Fruit fly (Drosophila melanogaster) whole organism, adult: Measurements from ENCODE around the gene CG33253.

Source experiments
- CG11617 ChIP-seq: fragments of 200-800 bp; sonication (Bioruptor generic); optimal IDR thresholded peaks from 2 replicates; lab custom pipeline; 2017; ENCODE audit warnings: mild to moderate bottlenecking, missing biosample characterization, missing genetic modification reagents, missing genetic modification characterization
- CG12768 ChIP-seq: fragments of 200-800 bp; sonication (Bioruptor generic); optimal IDR thresholded peaks from 2 replicates; lab custom pipeline; 2017; ENCODE audit warnings: missing biosample characterization, missing genetic modification characterization, mild to moderate bottlenecking, moderate library complexity, missing genetic modification reagents
- CG14711 ChIP-seq: fragments of 200-800 bp; sonication (Bioruptor generic); optimal IDR thresholded peaks from 2 replicates; lab custom pipeline; 2018; ENCODE audit warnings: missing biosample characterization, mild to moderate bottlenecking, missing genetic modification characterization, moderate library complexity
- CG1620 ChIP-seq: fragments of 200-800 bp; sonication (Bioruptor generic); optimal IDR thresholded peaks from 2 replicates; lab custom pipeline; 2016; ENCODE audit warnings: missing biosample characterization, missing genetic modification characterization
- CG33017 ChIP-seq: fragments of 200-800 bp; sonication (Bioruptor generic); optimal IDR thresholded peaks from 2 replicates; lab custom pipeline; 2018; ENCODE audit warnings: missing biosample characterization, mild to moderate bottlenecking, missing genetic modification characterization, moderate library complexity
- CG5204 ChIP-seq: fragments of 200-800 bp; sonication (Bioruptor generic); optimal IDR thresholded peaks from 2 replicates; lab custom pipeline; 2016; ENCODE audit warnings: missing biosample characterization, missing genetic modification characterization
- CG7045 ChIP-seq: fragments of 200-800 bp; sonication (Bioruptor generic); optimal IDR thresholded peaks from 2 replicates; lab custom pipeline; 2017; ENCODE audit warnings: missing biosample characterization, mild to moderate bottlenecking, missing genetic modification characterization
- CG7101 ChIP-seq: fragments of 200-800 bp; sonication (Bioruptor generic); optimal IDR thresholded peaks from 2 replicates; lab custom pipeline; 2018; ENCODE audit warnings: missing biosample characterization, mild to moderate bottlenecking, missing genetic modification characterization, moderate library complexity
- Clk ChIP-seq: fragments of 200-800 bp; sonication (Bioruptor generic); optimal IDR thresholded peaks from 2 replicates; lab custom pipeline; 2017; ENCODE audit warnings: missing biosample characterization, missing genetic modification characterization
- Crg-1 ChIP-seq: fragments of 200-800 bp; sonication (Bioruptor generic); optimal IDR thresholded peaks from 2 replicates; lab custom pipeline; 2016; ENCODE audit warnings: missing biosample characterization, missing genetic modification characterization
- Hr96 ChIP-seq: fragments of 200-800 bp; sonication (Bioruptor generic); optimal IDR thresholded peaks from 2 replicates; lab custom pipeline; 2016; ENCODE audit warnings: missing biosample characterization, missing genetic modification characterization
- Mnt ChIP-seq: fragments of 200-800 bp; sonication (Bioruptor generic); optimal IDR thresholded peaks from 2 replicates; lab custom pipeline; 2016; ENCODE audit warnings: missing biosample characterization, mild to moderate bottlenecking, missing genetic modification characterization
- bab1 ChIP-seq: fragments of 200-800 bp; sonication (Bioruptor generic); optimal IDR thresholded peaks from 3 replicates; lab custom pipeline; 2019; ENCODE audit warnings: missing biosample characterization, mild to moderate bottlenecking, missing genetic modification characterization, moderate library complexity
- cic ChIP-seq: fragments of 200-800 bp; sonication (Bioruptor generic); optimal IDR thresholded peaks from 2 replicates; lab custom pipeline; 2017; ENCODE audit warnings: missing biosample characterization, mild to moderate bottlenecking, missing genetic modification characterization, moderate library complexity
- cnc ChIP-seq, 2 experiments: fragments of >200 bp; optimal IDR thresholded peaks; 2 replicates each; lab custom pipeline; 2017
- kay ChIP-seq: fragments of 200-800 bp; sonication (Bioruptor generic); peaks from one replicate; lab custom pipeline; 2016; ENCODE audit warnings: missing biosample characterization, missing genetic modification characterization, borderline replicate concordance
- ovo ChIP-seq: fragments of 200-800 bp; sonication (Bioruptor generic); optimal IDR thresholded peaks from 2 replicates; lab custom pipeline; 2016; ENCODE audit warnings: missing biosample characterization, missing genetic modification characterization
- pad ChIP-seq: fragments of 200-800 bp; sonication (Bioruptor generic); optimal IDR thresholded peaks from 3 replicates; lab custom pipeline; 2017; ENCODE audit warnings: missing biosample characterization, missing genetic modification characterization, mild to moderate bottlenecking, moderate library complexity, missing genetic modification reagents
- tj ChIP-seq: fragments of 200-800 bp; sonication (Bioruptor generic); optimal IDR thresholded peaks from 3 replicates; lab custom pipeline; 2017; ENCODE audit warnings: missing biosample characterization, mild to moderate bottlenecking, missing genetic modification characterization, moderate library complexity
- toe ChIP-seq: fragments of 200-800 bp; sonication (Bioruptor generic); optimal IDR thresholded peaks from 2 replicates; lab custom pipeline; 2016; ENCODE audit warnings: missing biosample characterization, missing genetic modification characterization

Gene CG33253

DNA sequence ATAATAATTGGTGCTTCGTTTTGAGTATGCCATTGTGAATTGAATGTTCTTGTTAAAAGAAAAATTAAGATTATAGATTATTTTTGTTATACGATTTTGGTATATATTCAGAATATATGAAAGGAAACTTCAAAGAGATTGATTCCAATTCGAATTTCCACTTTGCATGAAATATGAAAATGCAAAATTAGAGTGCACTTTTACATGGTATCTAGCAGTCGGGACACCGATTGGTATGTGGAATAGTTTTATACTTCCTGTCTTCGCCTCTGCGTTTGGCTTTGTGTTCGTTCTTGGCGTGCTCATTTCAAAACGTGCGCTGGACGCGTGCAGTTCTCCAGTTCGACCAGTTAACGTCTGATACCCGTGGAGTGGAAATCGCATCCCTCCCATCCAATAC, at the start of gene CG33253:
TSS of gene CG33253 (plus strand) at position 301 of the 400 bp plus-strand sequence.
- no peak for TF ChIP-seq CG11617 (GFP tag; lab: Kevin White, UChicago)
- no peak for TF ChIP-seq Mnt (GFP tag; lab: Kevin White, UChicago)
- no peak for TF ChIP-seq CG14711 (tag; lab: Kevin White, UChicago)
- no peak for TF ChIP-seq Hr96 (GFP tag; lab: Kevin White, UChicago)
- no peak for TF ChIP-seq kay (GFP tag; lab: Kevin White, UChicago)
- no peak for TF ChIP-seq toe
- no peak for TF ChIP-seq CG7101 (tag; lab: Kevin White, UChicago)
- TF ChIP-seq CG5204 (GFP tag; lab: Kevin White, UChicago): no peak
- TF ChIP-seq tj (GFP tag; lab: Kevin White, UChicago): no peak
- no peak for TF ChIP-seq ovo (GFP tag; lab: Kevin White, UChicago)
- TF ChIP-seq bab1 (GFP tag; lab: Kevin White, UChicago): no peak
- no peak for TF ChIP-seq Crg-1 (GFP tag; lab: Kevin White, UChicago)
- TF ChIP-seq CG7045 (GFP tag; lab: Kevin White, UChicago): no peak
- TF ChIP-seq cnc (optimal IDR thresholded peaks at IDR 0.05; lab: Kevin White, UChicago): no peak
- no peak for TF ChIP-seq CG33017 (tag; lab: Kevin White, UChicago)
- TF ChIP-seq CG12768 (GFP tag; lab: Kevin White, UChicago): no peak
- no peak for TF ChIP-seq CG1620 (GFP tag; lab: Kevin White, UChicago)

DNA sequence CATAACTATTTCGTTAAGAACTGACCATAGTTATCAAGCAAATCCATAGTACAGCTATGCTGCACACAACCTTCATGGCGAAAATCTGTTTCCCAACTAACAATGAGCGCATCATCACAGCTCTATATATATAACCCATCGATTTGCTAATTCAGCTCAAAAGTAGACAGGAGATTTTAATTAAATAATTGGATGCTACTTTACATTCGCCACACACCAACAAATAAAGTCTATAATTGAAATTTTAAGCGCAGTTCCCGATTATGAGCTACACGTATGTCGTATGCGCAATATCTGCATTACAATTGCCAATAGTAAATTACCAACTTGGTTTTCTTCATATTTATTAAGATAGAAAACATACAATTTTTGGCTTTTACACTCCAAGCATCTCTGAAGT, 47.5 kb upstream of the CG33253 start, which contains the start of gene Obp18a:
TSS of gene Obp18a (minus strand) at position 101 of the 400 bp plus-strand sequence.
- TF ChIP-seq cic: no peak
- TF ChIP-seq Mnt (GFP tag; lab: Kevin White, UChicago): no peak
- TF ChIP-seq Clk (GFP tag; lab: Kevin White, UChicago): no peak
- no peak for TF ChIP-seq Hr96 (GFP tag; lab: Kevin White, UChicago)
- no peak for TF ChIP-seq Crg-1 (GFP tag; lab: Kevin White, UChicago)
- no peak for TF ChIP-seq CG14711 (tag; lab: Kevin White, UChicago)
- TF ChIP-seq kay (GFP tag; lab: Kevin White, UChicago): no peak

- TF ChIP-seq CG5204 (GFP tag; lab: Kevin White, UChicago): no peak
- TF ChIP-seq cnc (optimal IDR thresholded peaks at IDR 0.05; lab: Kevin White, UChicago): no peak
- TF ChIP-seq cic: peak; percentile 27
- TF ChIP-seq kay (GFP tag; lab: Kevin White, UChicago): peak; percentile 62
These were observed 38.3 kb upstream of the CG33253 start for dm6 chrX:19144785-19145422.

DNA sequence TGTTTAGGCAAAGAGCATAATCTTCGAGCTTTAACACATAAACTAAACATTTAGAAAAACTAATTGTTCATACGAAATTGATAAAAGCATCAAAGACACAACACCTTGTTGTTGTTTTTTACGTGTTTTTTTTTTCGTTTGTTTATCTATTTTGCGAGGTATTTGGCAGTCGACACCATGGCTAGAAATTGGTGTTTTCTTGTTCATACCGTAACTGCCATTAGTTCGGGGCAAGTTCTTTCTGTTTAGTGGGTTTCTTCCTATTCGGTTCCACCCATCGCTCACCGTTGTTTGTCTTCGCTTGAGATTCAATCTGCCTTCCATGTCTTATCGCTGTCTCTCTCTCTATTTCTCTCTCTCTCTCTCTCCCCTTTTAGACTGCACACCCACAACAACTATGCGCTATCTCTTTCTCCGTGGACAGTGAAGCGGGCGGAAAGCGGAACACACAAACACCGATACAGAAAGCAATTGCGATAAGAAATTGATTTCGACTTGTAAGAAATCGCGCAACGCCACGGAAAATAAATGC, 36.7 kb upstream of the CG33253 start:
- no peak for TF ChIP-seq tj (GFP tag; lab: Kevin White, UChicago)
- no peak for TF ChIP-seq CG7101 (tag; lab: Kevin White, UChicago)
- TF ChIP-seq CG5204 (GFP tag; lab: Kevin White, UChicago): no peak
- TF ChIP-seq CG11617 (GFP tag; lab: Kevin White, UChicago): peak; percentile 6
- TF ChIP-seq kay (GFP tag; lab: Kevin White, UChicago): no peak
- TF ChIP-seq cnc (optimal IDR thresholded peaks at IDR 0.05; lab: Kevin White, UChicago): no peak
- no peak for TF ChIP-seq CG1620 (GFP tag; lab: Kevin White, UChicago)
- no peak for TF ChIP-seq CG12768 (GFP tag; lab: Kevin White, UChicago)
- no peak for TF ChIP-seq toe
- TF ChIP-seq Mnt (GFP tag; lab: Kevin White, UChicago): no peak
- TF ChIP-seq ovo (GFP tag; lab: Kevin White, UChicago): no peak
- TF ChIP-seq pad (GFP tag; lab: Kevin White, UChicago): peak; percentile 33
- TF ChIP-seq CG7045 (GFP tag; lab: Kevin White, UChicago): no peak
- peak; percentile 25 for TF ChIP-seq cic
- no peak for TF ChIP-seq Hr96 (GFP tag; lab: Kevin White, UChicago)
- TF ChIP-seq CG33017 (tag; lab: Kevin White, UChicago): no peak
- TF ChIP-seq bab1 (GFP tag; lab: Kevin White, UChicago): peak; percentile 5
- TF ChIP-seq Clk (GFP tag; lab: Kevin White, UChicago): no peak
- TF ChIP-seq CG14711 (tag; lab: Kevin White, UChicago): peak; percentile 16

DNA sequence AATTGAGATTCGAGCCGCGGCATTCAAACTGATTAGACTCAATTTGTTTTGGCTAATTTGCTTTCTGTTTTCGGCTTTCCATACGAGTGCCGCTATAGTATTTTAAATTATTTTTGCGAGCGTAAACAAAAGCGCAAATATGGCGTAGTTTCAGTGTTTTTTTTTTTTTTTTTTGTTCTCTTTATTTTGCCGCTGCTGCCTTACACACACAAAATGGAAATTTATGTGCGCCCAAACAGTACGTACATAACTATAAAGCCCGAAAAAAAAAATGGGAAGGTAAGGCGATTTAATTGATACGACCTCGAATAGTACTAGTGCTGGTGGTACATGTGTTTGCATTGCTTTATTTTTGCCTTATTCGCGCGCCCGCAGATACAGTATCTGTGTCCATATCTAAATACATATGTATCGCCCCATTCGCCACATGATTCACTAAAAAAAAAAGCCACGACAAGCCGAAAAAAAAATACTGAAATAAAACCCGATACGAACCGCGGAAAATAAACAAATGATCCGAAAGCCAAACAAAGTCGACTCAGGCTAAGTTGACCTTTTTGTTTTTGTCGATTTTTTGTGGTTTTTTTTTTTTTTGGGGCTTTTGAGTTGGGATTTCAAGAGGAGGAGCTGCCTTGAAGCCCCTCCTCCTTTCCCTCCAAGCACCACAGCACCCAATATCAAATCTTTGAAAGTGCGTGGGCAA, 35.1 kb upstream of the CG33253 start:
- TF ChIP-seq toe (no peak), CG1620 (GFP tag; lab: Kevin White, UChicago) (no peak), CG14711 (tag; lab: Kevin White, UChicago) (no peak), tj (GFP tag; lab: Kevin White, UChicago) (peak; percentile 84)
